Fruit fly (Drosophila melanogaster): ENCODE results near the gene Lgr1.

The Lgr1 gene

DNA sequence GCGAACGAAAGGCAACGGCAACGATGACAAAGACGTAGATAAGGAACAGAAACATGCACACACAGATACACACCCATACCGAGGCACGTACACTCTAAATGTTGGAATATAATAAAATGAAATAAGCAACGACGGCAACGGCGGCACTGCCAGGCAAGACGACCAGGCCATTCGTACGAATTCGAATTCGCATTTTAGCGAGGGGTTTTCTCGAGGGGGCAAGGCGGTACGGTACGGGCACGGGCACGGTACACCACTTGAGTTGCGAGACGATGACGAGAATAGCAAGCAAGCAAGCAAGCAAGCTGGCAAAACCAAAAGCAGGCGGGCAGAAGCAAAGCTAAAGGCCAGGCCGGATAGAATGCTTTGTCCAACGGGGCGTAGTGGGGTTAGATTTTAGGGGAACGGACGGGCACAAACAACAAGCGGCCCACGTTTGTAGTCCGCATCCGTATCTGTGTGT lies 24.4 kb upstream of the Lgr1 start:
- TF ChIP-seq psq (optimal IDR thresholded peaks at IDR 0.05) (no peak), Dll (optimal IDR thresholded peaks at IDR 0.05) (no peak), usp (GFP tag; optimal IDR thresholded peaks at IDR 0.05) (no peak), pan (optimal IDR thresholded peaks at IDR 0.05) (no peak), EcR (GFP tag; optimal IDR thresholded peaks at IDR 0.05) (no peak), CG8478 (optimal IDR thresholded peaks at IDR 0.05) (no peak)

DNA sequence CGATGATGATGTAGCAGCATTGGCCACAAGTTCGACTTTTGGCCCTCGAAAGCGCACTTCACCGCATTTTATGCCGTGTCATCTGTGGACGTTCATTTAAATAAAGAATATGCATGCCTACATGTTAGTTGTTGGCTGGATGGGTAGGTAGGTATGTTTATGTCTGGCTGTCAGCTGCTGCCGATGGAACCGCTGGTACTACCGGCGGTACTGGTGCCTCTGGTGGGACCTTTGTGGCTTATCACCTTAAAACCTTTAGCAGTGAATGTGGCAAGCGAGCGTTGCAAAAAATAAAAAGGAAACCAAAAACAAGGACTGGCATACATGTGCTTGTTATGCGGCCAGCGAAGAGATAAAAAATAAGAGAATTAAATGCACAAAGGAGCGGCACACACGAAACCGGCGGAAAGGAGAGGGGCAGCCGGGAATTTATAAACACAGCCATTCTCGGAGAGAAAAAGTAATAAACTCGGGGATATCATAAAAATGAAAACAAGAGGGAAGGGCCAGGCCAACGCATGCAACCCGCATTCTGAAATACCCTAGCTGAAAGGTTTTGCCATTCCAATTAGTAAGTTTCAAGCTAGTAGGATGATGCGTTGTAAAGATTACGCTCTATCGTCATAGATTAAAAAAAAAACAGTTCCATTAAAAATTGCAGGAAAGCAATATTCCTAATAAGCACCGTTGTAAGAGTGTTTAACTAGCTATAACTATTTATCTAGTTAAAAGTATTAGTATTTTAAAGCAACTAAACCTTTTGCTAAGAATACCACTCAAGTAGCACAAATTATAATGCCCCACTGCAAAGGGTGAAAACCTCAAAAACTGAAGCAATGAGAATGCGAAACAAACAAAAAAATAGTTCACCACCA lies 23.4 kb upstream of the Lgr1 start:
- TF ChIP-seq psq (optimal IDR thresholded peaks at IDR 0.05) (no peak), pan (optimal IDR thresholded peaks at IDR 0.05) (no peak), EcR (GFP tag; optimal IDR thresholded peaks at IDR 0.05) (no peak), Dll (optimal IDR thresholded peaks at IDR 0.05) (no peak), CG8478 (optimal IDR thresholded peaks at IDR 0.05) (no peak), usp (GFP tag; optimal IDR thresholded peaks at IDR 0.05) (no peak)

DNA sequence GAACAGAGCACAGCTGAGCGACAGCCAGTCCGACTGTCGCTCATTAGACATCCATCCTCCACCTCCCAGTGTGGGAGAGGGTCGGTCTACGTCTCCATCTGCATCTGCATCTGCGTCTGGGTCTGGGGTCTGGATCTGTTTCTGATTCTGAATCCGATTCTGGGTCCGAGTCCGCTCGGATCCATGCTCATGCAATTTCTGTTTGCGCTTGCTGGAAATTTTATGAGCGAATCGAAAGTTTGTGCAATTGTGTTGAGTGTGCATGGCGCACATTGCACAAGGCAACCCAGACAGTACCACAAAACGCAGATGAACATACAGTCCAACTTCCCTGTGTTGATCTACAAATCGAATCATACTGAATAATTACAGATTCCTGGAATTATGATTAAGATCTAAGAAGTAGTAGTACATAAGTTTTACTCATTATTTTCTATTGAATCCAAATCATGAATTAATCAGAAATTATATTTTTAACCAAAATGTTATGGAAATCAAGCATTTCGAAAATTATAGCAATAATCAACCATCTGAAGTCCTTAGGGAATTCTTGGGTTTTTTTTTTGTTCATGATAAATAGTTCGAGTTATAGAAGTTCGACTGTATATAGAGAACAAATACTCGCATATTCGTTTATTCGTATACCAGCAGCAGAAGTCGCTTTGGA lies 22.4 kb upstream of the Lgr1 start:
- TF ChIP-seq CG8478 (optimal IDR thresholded peaks at IDR 0.05) (no peak), pan (optimal IDR thresholded peaks at IDR 0.05) (no peak), usp (GFP tag; optimal IDR thresholded peaks at IDR 0.05) (no peak), Dll (optimal IDR thresholded peaks at IDR 0.05) (no peak), psq (optimal IDR thresholded peaks at IDR 0.05) (no peak), EcR (GFP tag; optimal IDR thresholded peaks at IDR 0.05) (no peak)

DNA sequence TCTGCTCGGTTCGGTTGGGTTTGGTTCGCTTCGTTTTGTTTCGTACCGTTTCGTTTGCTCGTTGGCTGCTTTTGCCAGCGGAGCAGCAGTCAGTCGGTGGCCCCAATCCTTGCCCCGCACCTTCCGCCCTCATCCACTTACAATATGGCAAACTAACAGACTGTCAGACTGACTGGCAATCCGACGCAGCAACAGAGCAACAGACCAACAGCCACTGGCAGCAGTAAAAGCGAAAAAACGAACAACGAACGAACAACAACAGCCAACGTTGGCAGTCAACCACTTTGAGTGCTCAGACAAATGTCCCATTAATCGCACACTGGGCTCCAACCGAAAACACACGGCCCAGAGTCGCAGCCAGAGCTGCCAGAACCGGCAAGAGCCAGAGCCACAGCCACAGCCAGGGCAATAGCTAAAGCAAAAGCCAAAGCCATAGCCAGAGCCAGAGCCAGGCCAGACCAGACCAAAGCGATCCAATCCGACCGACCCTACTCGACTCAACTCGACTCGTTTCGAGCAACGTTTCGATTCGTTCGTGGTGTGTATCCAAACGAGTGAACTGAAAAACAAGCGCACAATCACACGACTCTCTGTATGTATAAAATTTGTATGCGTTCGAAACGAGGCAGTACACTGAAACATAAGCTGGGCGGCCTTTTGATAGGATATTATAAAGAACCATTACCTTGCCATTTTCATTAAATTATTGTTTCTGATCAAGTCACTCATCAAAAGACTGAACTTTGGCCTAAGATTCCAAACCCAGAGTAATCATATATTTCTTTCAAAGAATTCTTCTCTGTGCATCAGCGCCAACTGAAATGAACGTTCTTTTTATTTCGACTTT lies 21.7 kb upstream of the Lgr1 start:
- no peak for TF ChIP-seq psq (optimal IDR thresholded peaks at IDR 0.05)
- TF ChIP-seq EcR (GFP tag; optimal IDR thresholded peaks at IDR 0.05) = no peak
- no peak for TF ChIP-seq usp (GFP tag; optimal IDR thresholded peaks at IDR 0.05)
- peak; percentile 5 for TF ChIP-seq Dll (optimal IDR thresholded peaks at IDR 0.05)

DNA sequence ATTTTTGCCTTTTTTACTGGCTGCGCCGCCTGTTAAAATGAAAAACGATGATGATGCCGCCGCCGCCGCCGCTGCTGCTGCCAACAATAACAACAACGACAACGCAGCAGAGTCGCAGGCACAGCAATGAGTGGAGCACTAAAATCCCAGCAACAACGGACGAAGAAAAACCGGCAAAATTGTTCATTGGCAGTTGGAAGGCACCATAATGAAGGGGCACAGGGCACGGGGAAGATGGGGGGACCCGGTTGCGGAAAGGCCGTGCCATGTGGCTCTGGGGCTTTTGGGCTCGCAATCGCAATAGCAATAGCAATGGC lies 21.1 kb upstream of the Lgr1 start:
- TF ChIP-seq pan (optimal IDR thresholded peaks at IDR 0.05) (no peak), EcR (GFP tag; optimal IDR thresholded peaks at IDR 0.05) (no peak), Dll (optimal IDR thresholded peaks at IDR 0.05) (peak; percentile 52)

DNA sequence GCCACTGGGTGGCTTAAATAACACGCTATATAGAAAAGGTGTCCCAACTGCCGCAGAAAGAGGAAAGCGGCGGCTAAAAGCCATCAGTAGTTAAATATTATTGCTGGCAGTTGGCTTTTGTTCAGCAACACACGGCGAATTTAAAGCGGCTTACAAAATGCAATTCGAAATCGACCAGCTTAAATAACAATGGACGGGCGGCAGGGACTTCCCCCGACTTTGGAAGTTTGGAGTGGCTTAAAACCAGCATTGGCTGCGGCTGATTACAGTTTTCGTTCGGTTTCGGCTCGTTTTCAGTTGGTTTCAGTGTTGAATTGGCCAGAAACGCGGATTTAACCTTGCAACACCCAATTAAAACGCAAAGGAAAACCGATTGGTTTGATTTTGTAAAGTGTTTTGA lies 20.4 kb upstream of the Lgr1 start:
- TF ChIP-seq pan (optimal IDR thresholded peaks at IDR 0.05) (no peak), EcR (GFP tag; optimal IDR thresholded peaks at IDR 0.05) (no peak)

DNA sequence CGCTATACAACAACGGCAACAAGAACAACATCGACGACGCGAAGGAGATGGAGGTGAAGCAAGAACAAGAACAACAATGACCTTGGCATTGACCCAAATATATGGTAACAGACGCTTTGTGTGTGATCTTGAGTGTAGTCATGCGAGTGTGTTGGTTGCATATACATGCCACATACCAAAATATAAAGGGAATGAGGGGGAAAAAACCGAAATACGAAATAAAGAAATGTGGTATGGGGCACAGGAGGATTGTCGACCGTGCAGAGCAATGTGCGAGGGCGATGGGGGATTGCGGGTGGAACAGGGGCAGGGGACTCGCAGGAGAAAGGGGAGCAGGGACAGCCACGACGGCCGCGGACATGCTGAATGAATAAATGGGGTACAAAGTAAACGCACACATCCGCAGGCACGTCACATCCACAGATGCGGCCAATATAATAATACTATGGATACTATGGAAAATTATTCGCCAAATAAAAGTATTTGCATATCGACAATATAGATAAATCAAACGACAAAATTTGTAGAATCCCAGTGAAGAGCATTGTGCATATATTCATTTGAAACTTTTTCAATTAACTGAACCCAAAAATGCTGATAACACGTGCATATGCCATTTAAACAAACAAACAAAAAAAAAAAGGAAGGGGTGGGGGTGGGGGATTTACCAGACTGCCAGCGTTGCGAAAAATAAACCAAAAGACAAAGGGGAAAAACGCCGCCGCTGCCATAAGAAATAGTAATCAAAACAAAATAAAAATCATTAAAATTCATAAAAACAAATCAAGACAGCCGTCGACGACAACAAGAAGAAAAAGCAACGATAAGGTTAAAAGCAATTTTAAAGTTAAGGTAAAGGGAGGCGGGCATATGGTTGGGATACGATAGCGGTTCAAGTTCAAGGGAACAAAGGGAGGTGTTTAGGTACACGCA lies 19.4 kb upstream of the Lgr1 start:
- no peak for TF ChIP-seq CG8478 (optimal IDR thresholded peaks at IDR 0.05)
- TF ChIP-seq usp (GFP tag; optimal IDR thresholded peaks at IDR 0.05) = no peak
- no peak for TF ChIP-seq psq (optimal IDR thresholded peaks at IDR 0.05)
- no peak for TF ChIP-seq Dll (optimal IDR thresholded peaks at IDR 0.05)
- TF ChIP-seq EcR (GFP tag; optimal IDR thresholded peaks at IDR 0.05) = no peak
- TF ChIP-seq pan (optimal IDR thresholded peaks at IDR 0.05) = no peak

DNA sequence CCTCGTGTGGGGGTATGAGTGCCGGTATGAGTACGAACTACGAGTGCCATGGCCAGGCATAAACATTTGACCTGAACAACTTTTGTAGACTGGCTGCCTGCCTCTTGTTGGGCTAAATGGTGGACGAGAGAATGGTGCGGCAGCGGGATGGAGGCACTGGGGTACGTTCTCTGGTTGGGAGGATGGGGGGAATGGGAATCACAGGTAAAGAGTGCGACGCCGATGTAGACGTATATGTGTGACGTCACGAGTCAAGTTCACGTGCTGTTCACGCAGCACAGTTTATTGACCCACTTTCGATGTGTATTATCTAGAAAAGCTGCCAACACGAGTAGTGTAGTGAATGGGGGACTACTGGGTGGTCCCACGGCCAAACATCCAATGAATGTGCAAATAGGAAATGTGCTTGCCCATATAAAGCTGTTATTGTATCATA lies 18.6 kb upstream of the Lgr1 start:
- TF ChIP-seq CG8478 (optimal IDR thresholded peaks at IDR 0.05) (no peak), Dll (optimal IDR thresholded peaks at IDR 0.05) (no peak), pan (optimal IDR thresholded peaks at IDR 0.05) (no peak), EcR (GFP tag; optimal IDR thresholded peaks at IDR 0.05) (no peak), psq (optimal IDR thresholded peaks at IDR 0.05) (no peak), usp (GFP tag; optimal IDR thresholded peaks at IDR 0.05) (no peak)

DNA sequence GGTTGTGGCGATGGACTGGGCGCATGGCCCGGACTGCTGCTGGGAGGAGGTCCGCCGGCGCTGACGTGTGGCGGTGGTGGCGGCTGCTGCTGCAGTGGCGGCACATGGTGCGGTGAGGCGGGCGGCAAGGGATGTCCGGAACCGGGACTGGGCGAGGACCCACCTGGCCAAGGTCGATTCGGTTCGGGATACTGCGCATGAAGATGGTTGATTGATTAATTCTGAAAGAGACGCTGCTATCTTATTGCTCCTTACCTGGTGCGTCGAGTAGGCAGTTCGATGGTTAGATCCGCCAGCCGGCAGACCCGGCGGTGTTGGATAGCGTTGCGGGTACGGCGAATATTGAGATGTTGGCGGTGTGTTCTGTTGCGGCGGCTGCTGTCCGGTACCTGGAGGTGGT lies 17.8 kb upstream of the Lgr1 start:
- TF ChIP-seq CG8478 (optimal IDR thresholded peaks at IDR 0.05) (no peak), Dll (optimal IDR thresholded peaks at IDR 0.05) (no peak), EcR (GFP tag; optimal IDR thresholded peaks at IDR 0.05) (no peak), psq (optimal IDR thresholded peaks at IDR 0.05) (no peak), usp (GFP tag; optimal IDR thresholded peaks at IDR 0.05) (no peak), pan (optimal IDR thresholded peaks at IDR 0.05) (no peak)

DNA sequence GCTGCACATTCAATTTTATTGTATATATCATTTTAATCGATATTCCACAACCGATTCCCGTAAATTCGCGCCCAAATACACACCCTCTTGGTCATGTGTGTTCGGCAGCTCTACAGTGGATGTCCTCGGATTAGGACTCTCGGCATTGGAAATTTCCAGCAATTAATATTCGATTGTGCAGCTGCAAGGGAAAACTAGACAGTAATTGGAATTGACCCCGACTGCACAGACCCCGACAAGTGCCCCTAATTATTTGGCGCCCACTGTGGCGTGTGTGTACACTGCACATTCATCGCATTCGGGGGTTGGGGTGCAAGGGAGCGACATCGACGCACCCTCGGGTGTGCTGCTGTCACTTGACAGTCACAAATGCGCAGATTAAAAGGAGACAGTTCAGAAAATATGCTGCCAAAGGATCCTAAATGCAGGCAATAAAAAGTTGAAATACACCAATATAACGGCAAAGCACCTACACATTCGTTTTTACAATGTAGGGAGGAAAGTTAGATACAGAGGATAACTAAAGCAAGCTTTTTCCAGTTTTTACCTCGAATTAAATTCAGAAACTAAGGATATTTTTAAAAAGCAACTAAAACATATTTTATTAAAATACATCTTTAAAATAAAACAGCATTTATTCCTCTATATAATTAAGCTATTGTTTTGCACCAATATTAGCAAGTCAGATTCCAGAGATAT lies 16.6 kb upstream of the Lgr1 start:
- TF ChIP-seq EcR (GFP tag; optimal IDR thresholded peaks at IDR 0.05) (no peak), usp (GFP tag; optimal IDR thresholded peaks at IDR 0.05) (no peak), CG8478 (optimal IDR thresholded peaks at IDR 0.05) (no peak), Dll (optimal IDR thresholded peaks at IDR 0.05) (no peak), psq (optimal IDR thresholded peaks at IDR 0.05) (no peak), pan (optimal IDR thresholded peaks at IDR 0.05) (no peak)

All from whole organism.